Worm (Caenorhabditis elegans) whole organism, L2 larva: ENCODE results near the gene gpa-13.

Experiments used
- C34F6.9 ChIP-seq: fragments of 150-350 bp; optimal IDR thresholded peaks from 2 replicates; lab custom pipeline; 2014; ENCODE audit warnings: missing biosample characterization, missing genetic modification characterization
- F13H6.1 ChIP-seq: sonication (generic microtip); optimal IDR thresholded peaks from 2 replicates; lab custom pipeline; 2016; ENCODE audit warnings: missing genetic modification characterization, missing compliant biosample characterization
- Y55F3AM.14 ChIP-seq: fragments of 200-800 bp; sonication (Bioruptor generic); optimal IDR thresholded peaks from 2 replicates; lab custom pipeline; 2018; ENCODE audit warnings: mild to moderate bottlenecking, missing genetic modification characterization, missing compliant biosample characterization
- ZK546.5 ChIP-seq: sonication (generic microtip); optimal IDR thresholded peaks from 2 replicates; lab custom pipeline; 2017; ENCODE audit warnings: missing biosample characterization, missing genetic modification characterization
- alr-1 ChIP-seq: fragments of 150-350 bp; optimal IDR thresholded peaks from 2 replicates; lab custom pipeline; 2014; ENCODE audit warnings: missing biosample characterization, missing genetic modification characterization
- aly-2 ChIP-seq: fragments of 150-350 bp; optimal IDR thresholded peaks from 2 replicates; lab custom pipeline; 2014; ENCODE audit warnings: missing biosample characterization, missing genetic modification characterization
- blmp-1 ChIP-seq: sonication (generic microtip); optimal IDR thresholded peaks from 2 replicates; lab custom pipeline; 2017; ENCODE audit warnings: missing genetic modification characterization, mild to moderate bottlenecking, missing compliant biosample characterization, antibody characterized with exemption, moderate library complexity; ENCODE audit not compliant: insufficient read depth
- crh-2 ChIP-seq: sonication (generic microtip); optimal IDR thresholded peaks from 2 replicates; lab custom pipeline; 2017; ENCODE audit warnings: missing biosample characterization, missing genetic modification characterization
- dmd-4 ChIP-seq: sonication (generic microtip); optimal IDR thresholded peaks from 2 replicates; lab custom pipeline; 2017; ENCODE audit warnings: missing biosample characterization, missing genetic modification characterization
- egl-27 ChIP-seq: sonication (generic microtip); optimal IDR thresholded peaks from 3 replicates; lab custom pipeline; 2017; ENCODE audit warnings: missing biosample characterization, missing genetic modification reagents, missing genetic modification characterization
- fos-1 ChIP-seq: fragments of 150-350 bp; optimal IDR thresholded peaks from 2 replicates; lab custom pipeline; 2014; ENCODE audit warnings: missing biosample characterization, missing genetic modification characterization
- lin-11 ChIP-seq: fragments of 150-350 bp; sonication (generic microtip); optimal IDR thresholded peaks from 2 replicates; lab custom pipeline; 2014; ENCODE audit warnings: missing biosample characterization, missing genetic modification characterization, inconsistent platforms, mixed read lengths
- lin-39 ChIP-seq: fragments of 150-350 bp; optimal IDR thresholded peaks from 2 replicates; lab custom pipeline; 2014; ENCODE audit warnings: missing biosample characterization, missing genetic modification reagents, missing genetic modification characterization
- mbf-1 ChIP-seq: sonication (generic microtip); optimal IDR thresholded peaks from 2 replicates; lab custom pipeline; 2017; ENCODE audit warnings: missing biosample characterization, missing genetic modification characterization
- mdl-1 ChIP-seq, 2 experiments: fragments of 150-350 bp in 1 of 2; sonication (generic microtip) in 1 of 2; optimal IDR thresholded peaks; 2 replicates each; lab custom pipeline; 2017; ENCODE audit warnings: missing biosample characterization in 2 of 2, missing genetic modification characterization in 2 of 2
- nhr-11 ChIP-seq: fragments of 150-350 bp; optimal IDR thresholded peaks from 2 replicates; lab custom pipeline; 2014; ENCODE audit warnings: missing biosample characterization, missing genetic modification characterization
- nhr-23 ChIP-seq: fragments of 150-350 bp; optimal IDR thresholded peaks from 2 replicates; lab custom pipeline; 2014; ENCODE audit warnings: missing biosample characterization, missing genetic modification reagents, missing genetic modification characterization
- nhr-25 ChIP-seq: fragments of 150-350 bp; sonication (generic microtip); optimal IDR thresholded peaks from 3 replicates; lab custom pipeline; 2014; ENCODE audit warnings: missing biosample characterization, missing genetic modification characterization
- nhr-6 ChIP-seq: fragments of 150-350 bp; optimal IDR thresholded peaks from 2 replicates; lab custom pipeline; 2014; ENCODE audit warnings: missing biosample characterization, missing genetic modification characterization
- skn-1 ChIP-seq: sonication (generic microtip); optimal IDR thresholded peaks from 2 replicates; lab custom pipeline; 2017; ENCODE audit warnings: missing biosample characterization, missing genetic modification characterization
- sma-3 ChIP-seq: sonication (generic microtip); optimal IDR thresholded peaks from 2 replicates; lab custom pipeline; 2016; ENCODE audit warnings: missing genetic modification reagents, missing genetic modification characterization, missing compliant biosample characterization
- unc-39 ChIP-seq: fragments of 150-350 bp; optimal IDR thresholded peaks from 2 replicates; lab custom pipeline; 2014; ENCODE audit warnings: missing biosample characterization, missing genetic modification characterization
- unc-55 ChIP-seq: fragments of 150-350 bp; sonication (generic microtip); optimal IDR thresholded peaks from 3 replicates; lab custom pipeline; 2014; ENCODE audit warnings: missing biosample characterization, missing genetic modification reagents, missing genetic modification characterization
- unc-62 ChIP-seq: fragments of 150-350 bp; optimal IDR thresholded peaks from 2 replicates; lab custom pipeline; 2014; ENCODE audit warnings: missing biosample characterization, missing genetic modification reagents, missing genetic modification characterization
- zag-1 ChIP-seq: fragments of 150-350 bp; optimal IDR thresholded peaks from 2 replicates; lab custom pipeline; 2014; ENCODE audit warnings: missing biosample characterization, missing genetic modification characterization
- ztf-1 ChIP-seq: fragments of 200-800 bp; sonication (Bioruptor generic); conservative IDR thresholded peaks from 2 replicates; pipeline ENCODE4 v1.3.6; 2022; ENCODE audit warnings: missing genetic modification characterization, missing compliant biosample characterization
- ztf-11 ChIP-seq: sonication (generic microtip); optimal IDR thresholded peaks from 2 replicates; lab custom pipeline; 2017; ENCODE audit warnings: missing biosample characterization, missing genetic modification characterization
- ztf-4 ChIP-seq: fragments of 150-350 bp; optimal IDR thresholded peaks from 2 replicates; lab custom pipeline; 2014; ENCODE audit warnings: missing biosample characterization, missing genetic modification characterization

The gpa-13 gene

ce11 chrV:12711999-12712398 is 42.7 kb downstream of the gpa-13 start, which contains the start of gene R11D1.3:
Gene R11D1.3 (minus strand): TSS chrV:12712099.
- TF ChIP-seq nhr-11, result no peak
- TF ChIP-seq nhr-23 (tag; lab: Kevin White, UChicago), result no peak
- no peak for TF ChIP-seq aly-2 (tag; lab: Kevin White, UChicago)
- TF ChIP-seq F13H6.1, result no peak
- no peak for TF ChIP-seq crh-2 (tag; lab: Kevin White, UChicago)
- TF ChIP-seq ztf-11, result no peak
- no peak for TF ChIP-seq ZK546.5 (tag; lab: Kevin White, UChicago)
- no peak for TF ChIP-seq mdl-1 (tag; optimal IDR thresholded peaks at IDR 0.05; lab: Kevin White, UChicago)

- no peak for TF ChIP-seq dmd-4
- no peak for TF ChIP-seq ztf-4 (tag; lab: Kevin White, UChicago)
- no peak for TF ChIP-seq lin-11 (tag; lab: Kevin White, UChicago)
- no peak for TF ChIP-seq fos-1 (tag; lab: Kevin White, UChicago)
- TF ChIP-seq ztf-1, result no peak
- no peak for TF ChIP-seq C34F6.9
- TF ChIP-seq unc-39 (tag; lab: Kevin White, UChicago), result no peak
- TF ChIP-seq nhr-6 (tag; lab: Kevin White, UChicago), result no peak
- TF ChIP-seq lin-39 (tag; lab: Kevin White, UChicago), result no peak
- no peak for TF ChIP-seq unc-55
- no peak for TF ChIP-seq mbf-1 (tag; lab: Kevin White, UChicago)
- TF ChIP-seq crh-2 (tag; lab: Kevin White, UChicago), result no peak
These were observed 46.4 kb downstream of the gpa-13 start, which contains the start of gene R11D1.2 for ce11 chrV:12708305-12708704. Gene R11D1.2 (plus strand): TSS chrV:12708605.

- TF ChIP-seq nhr-23 (tag; lab: Kevin White, UChicago), result no peak
- TF ChIP-seq nhr-11, result no peak
- no peak for TF ChIP-seq crh-2 (tag; lab: Kevin White, UChicago)
- no peak for TF ChIP-seq alr-1 (tag; lab: Kevin White, UChicago)
- no peak for TF ChIP-seq blmp-1 (tag; lab: Kevin White, UChicago)
- TF ChIP-seq aly-2 (tag; lab: Kevin White, UChicago), result no peak
- no peak for TF ChIP-seq unc-39 (tag; lab: Kevin White, UChicago)
- TF ChIP-seq nhr-25 (tag; lab: Kevin White, UChicago), result no peak
- TF ChIP-seq ztf-4 (tag; lab: Kevin White, UChicago), result no peak
- no peak for TF ChIP-seq zag-1
- no peak for TF ChIP-seq mbf-1 (tag; lab: Kevin White, UChicago)
- TF ChIP-seq skn-1 (tag; lab: Kevin White, UChicago), result no peak
- TF ChIP-seq, all 48 proteins: peak for 0
These were observed 48.2 kb downstream of the gpa-13 start for ce11 chrV:12706511-12706910.

ce11 chrV:12704077-12704476 is 50.7 kb downstream of the gpa-13 start, which contains the start of gene R11D1.1:
Gene R11D1.1 (plus strand): TSS chrV:12704377.
- no peak for TF ChIP-seq unc-62 (GFP tag; lab: Kevin White, UChicago)
- no peak for TF ChIP-seq sma-3 (GFP tag; lab: Kevin White, UChicago)
- TF ChIP-seq mdl-1 (tag; optimal IDR thresholded peaks at IDR 0.05; lab: Kevin White, UChicago), result no peak
- no peak for TF ChIP-seq egl-27 (tag; lab: Kevin White, UChicago)
- no peak for TF ChIP-seq Y55F3AM.14 (GFP tag; lab: Kevin White, UChicago)
- no peak for TF ChIP-seq ztf-4 (tag; lab: Kevin White, UChicago)
